Worm (Caenorhabditis elegans) whole organism, L3 larva: ENCODE results near the gene srh-28.
A peak's percentile ranks its signal among the peaks of the same experiment; 100 is the strongest.

Experiments used
- ZK546.5 ChIP-seq: sonication (generic microtip); optimal IDR thresholded peaks from 2 replicates; lab custom pipeline; 2017; ENCODE audit warnings: missing biosample characterization, missing genetic modification characterization
- aly-2 ChIP-seq: fragments of 150-350 bp; optimal IDR thresholded peaks from 2 replicates; lab custom pipeline; 2014; ENCODE audit warnings: missing biosample characterization, missing genetic modification characterization
- ama-1 ChIP-seq: fragments of 150-350 bp; optimal IDR thresholded peaks from 2 replicates; lab custom pipeline; 2018
- ceh-16 ChIP-seq: sonication (generic microtip); optimal IDR thresholded peaks from 2 replicates; lab custom pipeline; 2017; ENCODE audit warnings: missing biosample characterization, missing genetic modification characterization
- ceh-28 ChIP-seq: fragments of 150-350 bp; optimal IDR thresholded peaks from 2 replicates; lab custom pipeline; 2014; ENCODE audit warnings: missing biosample characterization, missing genetic modification reagents, missing genetic modification characterization
- ceh-82 ChIP-seq: fragments of 150-350 bp; optimal IDR thresholded peaks from 2 replicates; lab custom pipeline; 2014; ENCODE audit warnings: missing biosample characterization, missing genetic modification characterization
- ceh-9 ChIP-seq: sonication (generic microtip); optimal IDR thresholded peaks from 2 replicates; lab custom pipeline; 2018; ENCODE audit warnings: missing biosample characterization, missing genetic modification characterization
- daf-12 ChIP-seq: fragments of 150-350 bp; optimal IDR thresholded peaks from 2 replicates; lab custom pipeline; 2014; ENCODE audit warnings: missing biosample characterization, missing genetic modification reagents, missing genetic modification characterization
- egl-27 ChIP-seq: sonication (generic microtip); optimal IDR thresholded peaks from 4 replicates; lab custom pipeline; 2017; ENCODE audit warnings: missing biosample characterization, missing genetic modification reagents, missing genetic modification characterization
- elt-1 ChIP-seq: fragments of 150-350 bp; optimal IDR thresholded peaks from 2 replicates; lab custom pipeline; 2014; ENCODE audit warnings: missing biosample characterization, missing genetic modification characterization
- elt-2 ChIP-seq: sonication (generic microtip); optimal IDR thresholded peaks from 2 replicates; lab custom pipeline; 2016; ENCODE audit warnings: missing genetic modification reagents, mild to moderate bottlenecking, missing genetic modification characterization, missing compliant biosample characterization
- elt-3 ChIP-seq, 3 experiments: fragments of 150-350 bp in 1 of 3; sonication (generic microtip) in 2 of 3; optimal IDR thresholded peaks; 2 replicates in 2 of 3; 4 replicates in 1 of 3; lab custom pipeline; 2014 to 2017; ENCODE audit warnings: missing biosample characterization in 3 of 3, missing genetic modification characterization in 3 of 3
- eor-1 ChIP-seq, 2 experiments: fragments of 150-350 bp; optimal IDR thresholded peaks; 2 replicates each; lab custom pipeline; 2014 to 2018; ENCODE audit warnings: missing biosample characterization in 2 of 2, missing genetic modification characterization in 2 of 2
- fkh-10 ChIP-seq: sonication (generic microtip); optimal IDR thresholded peaks from 2 replicates; lab custom pipeline; 2017; ENCODE audit warnings: missing biosample characterization, missing genetic modification reagents, missing genetic modification characterization
- fos-1 ChIP-seq: fragments of 150-350 bp; optimal IDR thresholded peaks from 2 replicates; lab custom pipeline; 2014; ENCODE audit warnings: missing biosample characterization, missing genetic modification characterization
- jun-1 ChIP-seq: fragments of 150-350 bp; optimal IDR thresholded peaks from 2 replicates; lab custom pipeline; 2014; ENCODE audit warnings: missing biosample characterization, missing genetic modification reagents, missing genetic modification characterization
- lin-39 ChIP-seq: fragments of 150-350 bp; optimal IDR thresholded peaks from 2 replicates; lab custom pipeline; 2018; ENCODE audit warnings: missing biosample characterization, missing genetic modification reagents, missing genetic modification characterization
- nhr-11 ChIP-seq: fragments of 150-350 bp; optimal IDR thresholded peaks from 2 replicates; lab custom pipeline; 2014; ENCODE audit warnings: missing biosample characterization, missing genetic modification characterization
- nhr-12 ChIP-seq: fragments of 150-350 bp; optimal IDR thresholded peaks from 2 replicates; lab custom pipeline; 2014; ENCODE audit warnings: missing biosample characterization, missing genetic modification characterization
- nhr-23 ChIP-seq: fragments of 150-350 bp; optimal IDR thresholded peaks from 2 replicates; lab custom pipeline; 2014; ENCODE audit warnings: missing biosample characterization, missing genetic modification reagents, missing genetic modification characterization
- nhr-237 ChIP-seq: fragments of 150-350 bp; optimal IDR thresholded peaks from 2 replicates; lab custom pipeline; 2014; ENCODE audit warnings: missing biosample characterization, missing genetic modification characterization
- nhr-25 ChIP-seq: sonication (generic microtip); optimal IDR thresholded peaks from 2 replicates; lab custom pipeline; 2017; ENCODE audit warnings: missing biosample characterization, missing genetic modification characterization
- nhr-28 ChIP-seq: fragments of 150-350 bp; optimal IDR thresholded peaks from 2 replicates; lab custom pipeline; 2014; ENCODE audit warnings: missing biosample characterization, missing genetic modification characterization
- nhr-43 ChIP-seq: sonication (generic microtip); optimal IDR thresholded peaks from 2 replicates; lab custom pipeline; 2016; ENCODE audit warnings: mild to moderate bottlenecking, missing genetic modification characterization, missing compliant biosample characterization; ENCODE audit not compliant: poor library complexity, severe bottlenecking
- nhr-76 ChIP-seq: fragments of 150-350 bp; sonication (generic microtip); optimal IDR thresholded peaks from 5 replicates; lab custom pipeline; 2014; ENCODE audit warnings: missing biosample characterization, missing genetic modification characterization
- pha-4 ChIP-seq: fragments of 150-350 bp; optimal IDR thresholded peaks from 2 replicates; lab custom pipeline; 2014; ENCODE audit warnings: missing biosample characterization, missing genetic modification reagents, missing genetic modification characterization
- pqm-1 ChIP-seq: fragments of 150-350 bp; optimal IDR thresholded peaks from 2 replicates; lab custom pipeline; 2017; ENCODE audit warnings: missing biosample characterization, missing genetic modification characterization, inconsistent platforms
- sea-2 ChIP-seq: fragments of 150-350 bp; sonication (generic microtip); optimal IDR thresholded peaks from 4 replicates; lab custom pipeline; 2014; ENCODE audit warnings: missing biosample characterization, missing genetic modification reagents, missing genetic modification characterization
- skn-1 ChIP-seq: fragments of 150-350 bp; optimal IDR thresholded peaks from 2 replicates; lab custom pipeline; 2014; ENCODE audit warnings: missing biosample characterization, missing genetic modification characterization
- tbx-2 ChIP-seq: sonication (generic microtip); optimal IDR thresholded peaks from 2 replicates; lab custom pipeline; 2016; ENCODE audit warnings: mild to moderate bottlenecking, missing genetic modification characterization, missing compliant biosample characterization
- unc-39 ChIP-seq: sonication (generic microtip); optimal IDR thresholded peaks from 4 replicates; lab custom pipeline; 2017; ENCODE audit warnings: missing biosample characterization, missing genetic modification characterization
- unc-62 ChIP-seq: fragments of 150-350 bp; sonication (generic microtip); optimal IDR thresholded peaks from 4 replicates; lab custom pipeline; 2014; ENCODE audit warnings: missing biosample characterization, missing genetic modification reagents, missing genetic modification characterization
- ztf-11 ChIP-seq: fragments of 150-350 bp; optimal IDR thresholded peaks from 2 replicates; lab custom pipeline; 2014; ENCODE audit warnings: missing biosample characterization, missing genetic modification characterization

Gene srh-28

ce11 chrV:6775708-6776107 lies at the start of gene srh-28:
srh-28 (minus strand) TSS chrV:6775808.
- TF ChIP-seq daf-12 (no peak), pha-4 (no peak), pqm-1 (tag; lab: Kevin White, UChicago) (no peak), unc-39 (tag; lab: Kevin White, UChicago) (no peak), nhr-12 (tag; lab: Kevin White, UChicago) (no peak), nhr-76 (no peak), aly-2 (tag; lab: Kevin White, UChicago) (no peak), nhr-43 (no peak), nhr-25 (tag; lab: Kevin White, UChicago) (no peak), elt-1 (tag; lab: Kevin White, UChicago) (no peak), ceh-16 (tag; lab: Kevin White, UChicago) (no peak), nhr-23 (tag; lab: Kevin White, UChicago) (no peak), sea-2 (GFP tag; lab: Kevin White, UChicago) (no peak), ztf-11 (tag; lab: Kevin White, UChicago) (no peak)

ce11 chrV:6823432-6823831 lies 47.8 kb upstream of the srh-28 start:
- TF ChIP-seq pha-4 (no peak), elt-2 (tag; lab: Kevin White, UChicago) (peak; percentile 92), nhr-25 (tag; lab: Kevin White, UChicago) (no peak), elt-1 (tag; lab: Kevin White, UChicago) (no peak), daf-12 (no peak), nhr-23 (tag; lab: Kevin White, UChicago) (no peak), pqm-1 (tag; lab: Kevin White, UChicago) (peak; percentile 84)

- TF ChIP-seq nhr-76 (no peak), ztf-11 (tag; lab: Kevin White, UChicago) (no peak), fkh-10 (GFP tag; lab: Kevin White, UChicago) (no peak), jun-1 (tag; lab: Kevin White, UChicago) (no peak), fos-1 (no peak), nhr-28 (tag; lab: Kevin White, UChicago) (no peak), pha-4 (no peak), ZK546.5 (tag; lab: Kevin White, UChicago) (no peak), tbx-2 (no peak), ceh-82 (tag; lab: Kevin White, UChicago) (no peak)
These were observed 45.9 kb upstream of the srh-28 start, which contains the start of gene T15B7.8 for ce11 chrV:6821509-6821908. T15B7.8 (plus strand) TSS chrV:6821809.

ce11 chrV:6819812-6820211 lies 44.2 kb upstream of the srh-28 start, which contains the start of gene dmsr-13:
dmsr-13 (minus strand) TSS chrV:6819912.
- TF ChIP-seq lin-39 (tag; lab: Kevin White, UChicago) = no peak
- no peak for TF ChIP-seq nhr-11
- TF ChIP-seq nhr-25 (tag; lab: Kevin White, UChicago) = no peak
- no peak for TF ChIP-seq jun-1 (tag; lab: Kevin White, UChicago)
- no peak for TF ChIP-seq elt-1 (tag; lab: Kevin White, UChicago)
- no peak for TF ChIP-seq fkh-10 (GFP tag; lab: Kevin White, UChicago)
- no peak for TF ChIP-seq nhr-43
- TF ChIP-seq skn-1 = no peak
- no peak for TF ChIP-seq nhr-237 (tag; lab: Kevin White, UChicago)

ce11 chrV:6817184-6817583 lies 41.6 kb upstream of the srh-28 start, which contains the start of gene dmsr-14:
dmsr-14 (minus strand) TSS chrV:6817284.
- TF ChIP-seq ama-1 (lab: Kevin White, UChicago) = no peak
- TF ChIP-seq nhr-76 = no peak
- TF ChIP-seq eor-1 (tag; optimal IDR thresholded peaks at IDR 0.05; lab: Kevin White, UChicago) = no peak
- no peak for TF ChIP-seq elt-3 (tag; optimal IDR thresholded peaks at IDR 0.05; lab: Kevin White, UChicago)
- no peak for TF ChIP-seq sea-2 (GFP tag; lab: Kevin White, UChicago)
- no peak for TF ChIP-seq egl-27 (tag; lab: Kevin White, UChicago)
- no peak for TF ChIP-seq ceh-9 (tag; lab: Kevin White, UChicago)
- no peak for TF ChIP-seq ceh-28 (tag; lab: Kevin White, UChicago)
- no peak for TF ChIP-seq unc-62 (GFP tag; lab: Kevin White, UChicago)
- TF ChIP-seq ceh-82 (tag; lab: Kevin White, UChicago) = no peak
- TF ChIP-seq ZK546.5 (tag; lab: Kevin White, UChicago) = no peak
- TF ChIP-seq daf-12 = no peak
